Worm (Caenorhabditis elegans) whole organism, L2 larva: ENCODE results near the gene Y46D2A.3.

Experiments used
- ama-1 ChIP-seq: fragments of 150-350 bp; optimal IDR thresholded peaks from 2 replicates; lab custom pipeline; 2018; ENCODE audit warnings: inconsistent platforms
- elt-3 ChIP-seq: sonication (generic microtip); optimal IDR thresholded peaks from 2 replicates; lab custom pipeline; 2017; ENCODE audit warnings: missing biosample characterization, missing genetic modification characterization
- lin-39 ChIP-seq: fragments of 150-350 bp; optimal IDR thresholded peaks from 2 replicates; lab custom pipeline; 2014; ENCODE audit warnings: missing biosample characterization, missing genetic modification reagents, missing genetic modification characterization
- nhr-23 ChIP-seq: fragments of 150-350 bp; optimal IDR thresholded peaks from 2 replicates; lab custom pipeline; 2014; ENCODE audit warnings: missing biosample characterization, missing genetic modification reagents, missing genetic modification characterization
- ztf-4 ChIP-seq: fragments of 150-350 bp; optimal IDR thresholded peaks from 2 replicates; lab custom pipeline; 2014; ENCODE audit warnings: missing biosample characterization, missing genetic modification characterization

ce11 chrII:3344917-3345316, 17.9 kb upstream of the Y46D2A.3 start, which contains the start of gene bath-28:
- TF ChIP-seq elt-3 (tag; lab: Kevin White, UChicago): no peak
- no peak for TF ChIP-seq ztf-4 (tag; lab: Kevin White, UChicago)
- TF ChIP-seq ama-1 (lab: Kevin White, UChicago): no peak
- no peak for TF ChIP-seq lin-39 (tag; lab: Kevin White, UChicago)
- TF ChIP-seq nhr-23 (tag; lab: Kevin White, UChicago): no peak
